Fruit fly (Drosophila melanogaster) Kc167 (cell line): Measurements from ENCODE around the gene AdoR.

ENCODE experiments used
- Myc ChIP-seq: fragments of >200 bp; optimal IDR thresholded peaks from 2 replicates; lab custom pipeline; 2017; ENCODE audit warnings: missing external identifiers
- Sin3A ChIP-seq: fragments of >200 bp; optimal IDR thresholded peaks from 2 replicates; lab custom pipeline; 2018; ENCODE audit warnings: missing external identifiers
- h ChIP-seq: fragments of >200 bp; optimal IDR thresholded peaks from 3 replicates; lab custom pipeline; 2018; ENCODE audit warnings: missing external identifiers
- insv ChIP-seq: fragments of >200 bp; optimal IDR thresholded peaks from 3 replicates; lab custom pipeline; 2018; ENCODE audit warnings: missing external identifiers
- psq ChIP-seq: fragments of >200 bp; optimal IDR thresholded peaks from 2 replicates; lab custom pipeline; 2017; ENCODE audit warnings: missing external identifiers
- ttk ChIP-seq: sonication (Bioruptor generic); optimal IDR thresholded peaks from 2 replicates; lab custom pipeline; 2017; ENCODE audit warnings: missing external identifiers

dm6 chr3R:30121731-30122130 is 27.7 kb downstream of the AdoR start:
- TF ChIP-seq psq, result no peak
- TF ChIP-seq Sin3A (lab: Kevin White, UChicago), result no peak
- TF ChIP-seq ttk (lab: Kevin White, UChicago), result no peak
- no peak for TF ChIP-seq insv (lab: Kevin White, UChicago)
- no peak for TF ChIP-seq h (lab: Kevin White, UChicago)
- no peak for TF ChIP-seq Myc (lab: Kevin White, UChicago)
